Fruit fly (Drosophila melanogaster) Kc167 (cell line): Measurements from ENCODE around the gene p.

Experiments used
- Myc ChIP-seq: fragments of >200 bp; optimal IDR thresholded peaks from 2 replicates; lab custom pipeline; 2017; ENCODE audit warnings: missing external identifiers
- ttk ChIP-seq: sonication (Bioruptor generic); optimal IDR thresholded peaks from 2 replicates; lab custom pipeline; 2017; ENCODE audit warnings: missing external identifiers

DNA sequence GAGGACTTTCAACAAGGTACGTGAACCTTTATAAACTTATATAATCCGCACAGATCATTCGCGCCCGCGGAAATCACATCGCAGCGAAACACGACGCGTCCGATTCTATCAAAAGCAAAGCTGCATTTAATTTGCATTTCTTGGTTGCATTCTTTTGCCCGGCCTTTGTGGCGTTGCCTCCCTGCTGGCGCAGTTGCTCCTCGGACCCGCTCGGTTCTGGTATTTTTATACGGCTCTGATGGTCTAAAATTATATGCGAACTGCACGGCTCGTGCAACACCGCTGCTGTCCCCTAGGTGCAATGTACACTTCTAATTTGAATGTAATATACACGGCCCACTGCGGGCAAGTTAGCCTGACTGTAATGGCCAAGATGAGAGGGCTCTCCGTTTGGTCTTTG lies 47.9 kb upstream of the p start, which contains the start of gene Cks85A:
- TF ChIP-seq Myc (lab: Kevin White, UChicago) (no peak), ttk (lab: Kevin White, UChicago) (no peak)
